Worm (Caenorhabditis elegans) whole organism, mixed stage, embryonic: ENCODE measurements around the gene ceh-16.

Source experiments
- M03D4.4 ChIP-seq: sonication (generic microtip); optimal IDR thresholded peaks from 2 replicates; lab custom pipeline; 2017; ENCODE audit warnings: mild to moderate bottlenecking, missing genetic modification characterization, missing compliant biosample characterization
- blmp-1 ChIP-seq: fragments of 150-350 bp; optimal IDR thresholded peaks from 2 replicates; lab custom pipeline; 2014; ENCODE audit warnings: missing biosample characterization, missing genetic modification characterization
- ceh-43 ChIP-seq: fragments of 200-800 bp; sonication (Bioruptor generic); optimal IDR thresholded peaks from 2 replicates; lab custom pipeline; 2018; ENCODE audit warnings: mild to moderate bottlenecking, missing genetic modification characterization, moderate library complexity, missing compliant biosample characterization
- ceh-83 ChIP-seq: fragments of 200-800 bp; sonication (Bioruptor generic); optimal IDR thresholded peaks from 2 replicates; lab custom pipeline; 2018; ENCODE audit warnings: mild to moderate bottlenecking, missing genetic modification characterization, missing compliant biosample characterization
- ces-1 ChIP-seq: fragments of 150-350 bp; optimal IDR thresholded peaks from 2 replicates; lab custom pipeline; 2014; ENCODE audit warnings: missing biosample characterization, missing genetic modification reagents, missing genetic modification characterization
- cnd-1 ChIP-seq: fragments of 200-800 bp; sonication (Bioruptor generic); optimal IDR thresholded peaks from 2 replicates; lab custom pipeline; 2018; ENCODE audit warnings: mild to moderate bottlenecking, missing genetic modification characterization, missing compliant biosample characterization
- drap-1 ChIP-seq: fragments of 200-800 bp; sonication (Bioruptor generic); optimal IDR thresholded peaks from 3 replicates; lab custom pipeline; 2018; ENCODE audit warnings: mild to moderate bottlenecking, missing genetic modification characterization, missing compliant biosample characterization
- elt-1 ChIP-seq: sonication (generic microtip); optimal IDR thresholded peaks from 2 replicates; lab custom pipeline; 2017; ENCODE audit warnings: missing genetic modification characterization, mild to moderate bottlenecking, missing compliant biosample characterization, antibody characterized with exemption, moderate library complexity, borderline replicate concordance; ENCODE audit not compliant: insufficient read depth
- elt-3 ChIP-seq: fragments of 150-350 bp; optimal IDR thresholded peaks from 2 replicates; lab custom pipeline; 2014; ENCODE audit warnings: missing biosample characterization, missing genetic modification characterization
- flh-1 ChIP-seq: fragments of 200-800 bp; sonication (Bioruptor generic); optimal IDR thresholded peaks from 2 replicates; lab custom pipeline; 2018; ENCODE audit warnings: mild to moderate bottlenecking, missing genetic modification characterization, moderate library complexity, missing compliant biosample characterization
- ham-2 ChIP-seq: fragments of 200-800 bp; sonication (Bioruptor generic); optimal IDR thresholded peaks from 2 replicates; lab custom pipeline; 2018; ENCODE audit warnings: mild to moderate bottlenecking, missing genetic modification characterization, missing compliant biosample characterization
- hlh-1 ChIP-seq: fragments of 150-350 bp; optimal IDR thresholded peaks from 2 replicates; lab custom pipeline; 2014; ENCODE audit warnings: missing biosample characterization, missing genetic modification reagents, missing genetic modification characterization
- lin-13 ChIP-seq: fragments of 150-350 bp; optimal IDR thresholded peaks from 2 replicates; lab custom pipeline; 2014; ENCODE audit warnings: missing biosample characterization, missing genetic modification characterization
- lin-32 ChIP-seq: fragments of 200-800 bp; sonication (Bioruptor generic); optimal IDR thresholded peaks from 2 replicates; lab custom pipeline; 2018; ENCODE audit warnings: mild to moderate bottlenecking, missing genetic modification characterization, missing compliant biosample characterization
- lsy-2 ChIP-seq: fragments of 150-350 bp; optimal IDR thresholded peaks from 2 replicates; lab custom pipeline; 2014; ENCODE audit warnings: missing biosample characterization, missing genetic modification characterization
- mab-5 ChIP-seq: fragments of 150-350 bp; optimal IDR thresholded peaks from 2 replicates; lab custom pipeline; 2014; ENCODE audit warnings: missing biosample characterization, missing genetic modification characterization
- mep-1 ChIP-seq: fragments of 150-350 bp; optimal IDR thresholded peaks from 2 replicates; lab custom pipeline; 2017; ENCODE audit warnings: missing biosample characterization, missing genetic modification reagents, missing genetic modification characterization, inconsistent platforms
- mls-2 ChIP-seq: sonication (generic microtip); optimal IDR thresholded peaks from 2 replicates; lab custom pipeline; 2016; ENCODE audit warnings: mild to moderate bottlenecking, missing genetic modification characterization, moderate library complexity, missing compliant biosample characterization
- nhr-12 ChIP-seq: fragments of 150-350 bp; optimal IDR thresholded peaks from 2 replicates; lab custom pipeline; 2014; ENCODE audit warnings: missing biosample characterization, missing genetic modification characterization
- nhr-2 ChIP-seq: fragments of 150-350 bp; optimal IDR thresholded peaks from 2 replicates; lab custom pipeline; 2014; ENCODE audit warnings: missing biosample characterization, missing genetic modification characterization
- nhr-237 ChIP-seq: fragments of 150-350 bp; optimal IDR thresholded peaks from 2 replicates; lab custom pipeline; 2014; ENCODE audit warnings: missing biosample characterization, missing genetic modification characterization
- nhr-28 ChIP-seq: fragments of 150-350 bp; optimal IDR thresholded peaks from 2 replicates; lab custom pipeline; 2014; ENCODE audit warnings: missing biosample characterization, missing genetic modification characterization
- nhr-76 ChIP-seq: sonication (generic microtip); optimal IDR thresholded peaks from 2 replicates; lab custom pipeline; 2017; ENCODE audit warnings: missing biosample characterization, missing genetic modification characterization
- pha-4 ChIP-seq: fragments of 150-350 bp; optimal IDR thresholded peaks from 2 replicates; lab custom pipeline; 2018; ENCODE audit warnings: missing biosample characterization, missing genetic modification reagents, missing genetic modification characterization
- snpc-4 ChIP-seq: fragments of 150-350 bp; optimal IDR thresholded peaks from 2 replicates; lab custom pipeline; 2014; ENCODE audit warnings: missing biosample characterization, missing genetic modification characterization
- sptf-1 ChIP-seq: sonication (generic microtip); optimal IDR thresholded peaks from 2 replicates; lab custom pipeline; 2017; ENCODE audit warnings: mild to moderate bottlenecking, missing genetic modification characterization, moderate library complexity, missing compliant biosample characterization
- tbx-8 ChIP-seq: fragments of 200-800 bp; sonication (Bioruptor generic); optimal IDR thresholded peaks from 2 replicates; lab custom pipeline; 2018; ENCODE audit warnings: mild to moderate bottlenecking, missing genetic modification characterization, moderate library complexity, missing compliant biosample characterization
- unc-120 ChIP-seq: sonication (generic microtip); optimal IDR thresholded peaks from 2 replicates; lab custom pipeline; 2017; ENCODE audit warnings: missing genetic modification characterization, missing compliant biosample characterization; ENCODE audit not compliant: poor library complexity, severe bottlenecking
- unc-39 ChIP-seq: fragments of 150-350 bp; optimal IDR thresholded peaks from 2 replicates; lab custom pipeline; 2014; ENCODE audit warnings: missing biosample characterization, missing genetic modification characterization
- unc-62 ChIP-seq: fragments of 150-350 bp; optimal IDR thresholded peaks from 2 replicates; lab custom pipeline; 2014; ENCODE audit warnings: missing biosample characterization, missing genetic modification reagents, missing genetic modification characterization
- zip-8 ChIP-seq: fragments of 150-350 bp; optimal IDR thresholded peaks from 2 replicates; lab custom pipeline; 2014; ENCODE audit warnings: missing biosample characterization, missing genetic modification characterization
- ztf-11 ChIP-seq: fragments of 150-350 bp; optimal IDR thresholded peaks from 2 replicates; lab custom pipeline; 2014; ENCODE audit warnings: missing biosample characterization, missing genetic modification characterization

ceh-16 gene

ce11 chrIII:8653457-8653856 lies 30.9 kb downstream of the ceh-16 start:
- no peak for TF ChIP-seq unc-62 (GFP tag; lab: Kevin White, UChicago)
- TF ChIP-seq zip-8 (tag; lab: Kevin White, UChicago): no peak
- no peak for TF ChIP-seq ceh-43 (GFP tag; lab: Kevin White, UChicago)
- no peak for TF ChIP-seq nhr-2 (tag; lab: Kevin White, UChicago)
- TF ChIP-seq M03D4.4 (tag; lab: Kevin White, UChicago): no peak
- no peak for TF ChIP-seq nhr-76 (tag; lab: Kevin White, UChicago)
- no peak for TF ChIP-seq ham-2 (GFP tag; lab: Kevin White, UChicago)
- TF ChIP-seq snpc-4 (tag; lab: Kevin White, UChicago): no peak
- TF ChIP-seq mep-1 (tag; lab: Kevin White, UChicago): no peak
- no peak for TF ChIP-seq tbx-8
- TF ChIP-seq elt-3 (tag; lab: Kevin White, UChicago): no peak
- no peak for TF ChIP-seq flh-1 (GFP tag; lab: Kevin White, UChicago)

ce11 chrIII:8653875-8654386 lies 31.4 kb downstream of the ceh-16 start, which contains the start of gene F22B7.9:
Gene F22B7.9, minus strand, starts transcription at chrIII:8653925.
- TF ChIP-seq lsy-2 (tag; lab: Kevin White, UChicago) (no peak), mls-2 (no peak), drap-1 (GFP tag; lab: Kevin White, UChicago) (no peak), nhr-76 (tag; lab: Kevin White, UChicago) (no peak), unc-62 (GFP tag; lab: Kevin White, UChicago) (no peak), unc-120 (no peak), hlh-1 (tag; lab: Kevin White, UChicago) (no peak), nhr-12 (tag; lab: Kevin White, UChicago) (no peak), mab-5 (no peak), blmp-1 (no peak), lin-13 (tag; lab: Kevin White, UChicago) (no peak), ham-2 (GFP tag; lab: Kevin White, UChicago) (no peak), elt-1 (tag; lab: Kevin White, UChicago) (no peak)
- TF ChIP-seq, all 35 proteins: peak for 0

ce11 chrIII:8654400-8654980 lies 32.0 kb downstream of the ceh-16 start:
- no peak for TF ChIP-seq unc-39
- TF ChIP-seq flh-1 (GFP tag; lab: Kevin White, UChicago): no peak
- no peak for TF ChIP-seq sptf-1 (tag; lab: Kevin White, UChicago)
- TF ChIP-seq nhr-28 (tag; lab: Kevin White, UChicago): no peak
- no peak for TF ChIP-seq nhr-237
- TF ChIP-seq ham-2 (GFP tag; lab: Kevin White, UChicago): no peak
- no peak for TF ChIP-seq M03D4.4 (tag; lab: Kevin White, UChicago)
- no peak for TF ChIP-seq tbx-8
- no peak for TF ChIP-seq mep-1 (tag; lab: Kevin White, UChicago)
- no peak for TF ChIP-seq lin-32
- TF ChIP-seq nhr-76 (tag; lab: Kevin White, UChicago): no peak
- no peak for TF ChIP-seq nhr-12 (tag; lab: Kevin White, UChicago)
- no peak for TF ChIP-seq lin-13 (tag; lab: Kevin White, UChicago)
- no peak for TF ChIP-seq ces-1 (GFP tag; lab: Kevin White, UChicago)
- TF ChIP-seq ceh-43 (GFP tag; lab: Kevin White, UChicago): no peak
- no peak for TF ChIP-seq ceh-83 (GFP tag; lab: Kevin White, UChicago)

ce11 chrIII:8655412-8655811 lies 32.9 kb downstream of the ceh-16 start:
- no peak for TF ChIP-seq cnd-1 (tag; lab: Kevin White, UChicago)
- TF ChIP-seq lsy-2 (tag; lab: Kevin White, UChicago): no peak
- TF ChIP-seq mab-5: no peak
- TF ChIP-seq flh-1 (GFP tag; lab: Kevin White, UChicago): no peak
- TF ChIP-seq sptf-1 (tag; lab: Kevin White, UChicago): no peak
- no peak for TF ChIP-seq ztf-11
- no peak for TF ChIP-seq pha-4

- TF ChIP-seq blmp-1 (no peak), nhr-237 (no peak), lin-32 (no peak), hlh-1 (tag; lab: Kevin White, UChicago) (no peak), nhr-2 (tag; lab: Kevin White, UChicago) (no peak), zip-8 (tag; lab: Kevin White, UChicago) (no peak), tbx-8 (no peak), mls-2 (no peak), lin-13 (tag; lab: Kevin White, UChicago) (no peak), unc-120 (no peak), nhr-12 (tag; lab: Kevin White, UChicago) (no peak)
Observed at ce11 chrIII:8656055-8656454, 33.5 kb downstream of the ceh-16 start.
